Fruit fly (Drosophila melanogaster) whole organism, embryonic: ENCODE data around the gene Nprl3.
A peak's percentile ranks its signal among the peaks of the same experiment; 100 is the strongest.

Source experiments
- Atf6 ChIP-seq: fragments of 200-800 bp; sonication (Bioruptor generic); IDR thresholded peaks from 2 replicates; pipeline ENCODE4 v1.3.6; 2022; ENCODE audit warnings: missing biosample characterization, missing genetic modification characterization
- CG11456 ChIP-seq: fragments of 200-800 bp; sonication (Bioruptor generic); IDR thresholded peaks from 3 replicates; pipeline ENCODE4 v1.3.6; 2022; ENCODE audit warnings: missing biosample characterization, missing genetic modification characterization
- CG14014 ChIP-seq: fragments of 200-800 bp; sonication (Bioruptor generic); IDR thresholded peaks from 2 replicates; pipeline ENCODE4 v1.3.6; 2022; ENCODE audit warnings: missing biosample characterization, missing genetic modification characterization
- CG15011 ChIP-seq: fragments of 200-800 bp; sonication (Bioruptor generic); optimal IDR thresholded peaks from 3 replicates; lab custom pipeline; 2018; ENCODE audit warnings: missing biosample characterization, mild to moderate bottlenecking, missing genetic modification characterization
- CG1647 ChIP-seq: fragments of 200-800 bp; sonication (Bioruptor generic); optimal IDR thresholded peaks from 3 replicates; lab custom pipeline; 2016; ENCODE audit warnings: missing biosample characterization, missing genetic modification characterization
- CG31388 ChIP-seq: fragments of 200-800 bp; sonication (Bioruptor generic); optimal IDR thresholded peaks from 2 replicates; lab custom pipeline; 2016; ENCODE audit warnings: missing biosample characterization, missing genetic modification characterization
- CG4282 ChIP-seq: fragments of 200-800 bp; sonication (Bioruptor generic); optimal IDR thresholded peaks from 2 replicates; lab custom pipeline; 2016; ENCODE audit warnings: missing biosample characterization, missing genetic modification characterization
- CG4404 ChIP-seq: fragments of 200-800 bp; sonication (Bioruptor generic); IDR thresholded peaks from 2 replicates; pipeline ENCODE4 v1.3.6; 2022; ENCODE audit warnings: missing biosample characterization, missing genetic modification characterization
- CG5953 ChIP-seq: fragments of 200-800 bp; sonication (Bioruptor generic); IDR thresholded peaks from 2 replicates; pipeline ENCODE4 v1.3.6; 2022; ENCODE audit warnings: missing biosample characterization, missing genetic modification characterization
- CG6765 ChIP-seq: fragments of 200-800 bp; sonication (Bioruptor generic); optimal IDR thresholded peaks from 3 replicates; lab custom pipeline; 2017; ENCODE audit warnings: missing biosample characterization, mild to moderate bottlenecking, missing genetic modification characterization
- CG6854 ChIP-seq: fragments of 200-800 bp; sonication (Bioruptor generic); optimal IDR thresholded peaks from 3 replicates; lab custom pipeline; 2017; ENCODE audit warnings: missing biosample characterization, mild to moderate bottlenecking, missing genetic modification characterization
- CG8089 ChIP-seq: fragments of 200-800 bp; sonication (Bioruptor generic); optimal IDR thresholded peaks from 3 replicates; lab custom pipeline; 2016; ENCODE audit warnings: missing biosample characterization, missing genetic modification characterization
- CG8290 ChIP-seq, 3 experiments: fragments of 200-800 bp; sonication (Bioruptor generic); optimal IDR thresholded peaks; 2 replicates each; lab custom pipeline; 2016 to 2019; ENCODE audit warnings: missing biosample characterization in 3 of 3, missing genetic modification characterization in 3 of 3, mild to moderate bottlenecking in 2 of 3, moderate library complexity in 1 of 3
- CG9727 ChIP-seq: fragments of 200-800 bp; sonication (Bioruptor generic); optimal IDR thresholded peaks from 3 replicates; lab custom pipeline; 2017; ENCODE audit warnings: missing biosample characterization, mild to moderate bottlenecking, missing genetic modification characterization
- Dek ChIP-seq: fragments of 200-800 bp; sonication (Bioruptor generic); optimal IDR thresholded peaks from 3 replicates; lab custom pipeline; 2019; ENCODE audit warnings: missing biosample characterization, mild to moderate bottlenecking, missing genetic modification characterization, moderate library complexity
- Doc3 ChIP-seq: fragments of 200-800 bp; sonication (Bioruptor generic); IDR thresholded peaks from 3 replicates; pipeline ENCODE4 v1.3.6; 2022; ENCODE audit warnings: missing biosample characterization, missing genetic modification characterization; ENCODE audit not compliant: partially characterized antibody
- ERR ChIP-seq: fragments of 200-800 bp; sonication (Bioruptor generic); optimal IDR thresholded peaks from 2 replicates; lab custom pipeline; 2016; ENCODE audit warnings: missing biosample characterization, missing genetic modification characterization
- HHEX ChIP-seq: fragments of 200-800 bp; sonication (Bioruptor generic); optimal IDR thresholded peaks from 3 replicates; lab custom pipeline; 2017; ENCODE audit warnings: missing biosample characterization, mild to moderate bottlenecking, missing genetic modification characterization, missing genetic modification reagents
- Hand ChIP-seq: fragments of 200-800 bp; sonication (Bioruptor generic); optimal IDR thresholded peaks from 2 replicates; lab custom pipeline; 2017; ENCODE audit warnings: mild to moderate bottlenecking, missing biosample characterization, missing genetic modification reagents, missing genetic modification characterization
- Meics ChIP-seq: fragments of 200-800 bp; sonication (Bioruptor generic); optimal IDR thresholded peaks from 2 replicates; lab custom pipeline; 2017; ENCODE audit warnings: missing biosample characterization, mild to moderate bottlenecking, missing genetic modification characterization
- NC2α ChIP-seq: fragments of 200-800 bp; sonication (Bioruptor generic); optimal IDR thresholded peaks from 2 replicates; lab custom pipeline; 2016; ENCODE audit warnings: missing biosample characterization, missing genetic modification characterization
- Opbp ChIP-seq: fragments of 200-800 bp; sonication (Bioruptor generic); IDR thresholded peaks from 3 replicates; pipeline ENCODE4 v1.3.6; 2022; ENCODE audit warnings: missing biosample characterization, missing genetic modification characterization; ENCODE audit not compliant: partially characterized antibody
- Sox102F ChIP-seq: fragments of 200-800 bp; sonication (Bioruptor generic); optimal IDR thresholded peaks from 2 replicates; lab custom pipeline; 2018; ENCODE audit warnings: missing biosample characterization, mild to moderate bottlenecking, missing genetic modification characterization, moderate library complexity
- amos ChIP-seq: fragments of 200-800 bp; sonication (Bioruptor generic); IDR thresholded peaks from 2 replicates; pipeline ENCODE4 v1.3.6; 2022; ENCODE audit warnings: missing biosample characterization, missing genetic modification characterization; ENCODE audit not compliant: partially characterized antibody
- bab2 ChIP-seq: fragments of 200-800 bp; sonication (Bioruptor generic); optimal IDR thresholded peaks from 2 replicates; lab custom pipeline; 2016; ENCODE audit warnings: missing biosample characterization, missing genetic modification characterization
- bigmax ChIP-seq: fragments of 200-800 bp; sonication (Bioruptor generic); optimal IDR thresholded peaks from 2 replicates; lab custom pipeline; 2018; ENCODE audit warnings: missing biosample characterization, mild to moderate bottlenecking, missing genetic modification characterization
- bsh ChIP-seq, 2 experiments: fragments of 200-800 bp; sonication (Bioruptor generic); optimal IDR thresholded peaks; 2 replicates each; lab custom pipeline; 2017 to 2018; ENCODE audit warnings: mild to moderate bottlenecking in 2 of 2, missing biosample characterization in 2 of 2, missing genetic modification characterization in 2 of 2, moderate library complexity in 1 of 2
- cg ChIP-seq: fragments of 200-800 bp; sonication (Bioruptor generic); optimal IDR thresholded peaks from 3 replicates; lab custom pipeline; 2019; ENCODE audit warnings: missing biosample characterization, mild to moderate bottlenecking, missing genetic modification characterization, moderate library complexity
- chinmo ChIP-seq: fragments of 200-800 bp; sonication (Bioruptor generic); IDR thresholded peaks from 4 replicates; pipeline ENCODE4 v1.3.6; 2022; ENCODE audit warnings: missing biosample characterization, missing genetic modification characterization; ENCODE audit not compliant: partially characterized antibody
- dm ChIP-seq: fragments of 200-800 bp; sonication (Bioruptor generic); optimal IDR thresholded peaks from 3 replicates; lab custom pipeline; 2016; ENCODE audit warnings: missing biosample characterization, missing genetic modification characterization
- dysf ChIP-seq: fragments of 200-800 bp; sonication (Bioruptor generic); IDR thresholded peaks from 3 replicates; pipeline ENCODE4 v1.3.6; 2022; ENCODE audit warnings: missing biosample characterization, missing genetic modification characterization
- eve ChIP-seq, 2 experiments: fragments of >200 bp; optimal IDR thresholded peaks; 2 replicates each; lab custom pipeline; 2017; ENCODE audit warnings: missing biosample characterization in 2 of 2, missing genetic modification characterization in 2 of 2
- eyg ChIP-seq: fragments of 200-800 bp; sonication (Bioruptor generic); optimal IDR thresholded peaks from 3 replicates; lab custom pipeline; 2016; ENCODE audit warnings: missing biosample characterization, missing genetic modification characterization
- ftz-f1 ChIP-seq: fragments of 200-800 bp; sonication (Bioruptor generic); optimal IDR thresholded peaks from 2 replicates; lab custom pipeline; 2016; ENCODE audit warnings: missing biosample characterization, missing genetic modification characterization
- gem ChIP-seq: fragments of 200-800 bp; sonication (Bioruptor generic); optimal IDR thresholded peaks from 2 replicates; lab custom pipeline; 2019; ENCODE audit warnings: missing biosample characterization, mild to moderate bottlenecking, missing genetic modification characterization, moderate library complexity
- gfzf ChIP-seq: fragments of 200-800 bp; sonication (Bioruptor generic); optimal IDR thresholded peaks from 2 replicates; lab custom pipeline; 2016; ENCODE audit warnings: missing biosample characterization, mild to moderate bottlenecking, missing genetic modification characterization, moderate library complexity
- ham ChIP-seq: fragments of 200-800 bp; sonication (Bioruptor generic); IDR thresholded peaks from 2 replicates; pipeline ENCODE4 v1.3.6; 2022; ENCODE audit warnings: missing biosample characterization, missing genetic modification characterization
- ind ChIP-seq: fragments of 200-800 bp; sonication (Bioruptor generic); optimal IDR thresholded peaks from 3 replicates; lab custom pipeline; 2016; ENCODE audit warnings: missing biosample characterization, missing genetic modification characterization
- kah ChIP-seq: fragments of 200-800 bp; sonication (Bioruptor generic); optimal IDR thresholded peaks from 2 replicates; lab custom pipeline; 2018; ENCODE audit warnings: missing biosample characterization, mild to moderate bottlenecking, missing genetic modification characterization
- nom ChIP-seq: fragments of 200-800 bp; sonication (Bioruptor generic); optimal IDR thresholded peaks from 2 replicates; lab custom pipeline; 2017; ENCODE audit warnings: missing biosample characterization, missing genetic modification characterization, mild to moderate bottlenecking, moderate library complexity, missing genetic modification reagents
- otp ChIP-seq: fragments of 200-800 bp; sonication (Bioruptor generic); IDR thresholded peaks from 3 replicates; pipeline ENCODE4, ENCODE4 v1.3.6; 2022; ENCODE audit warnings: missing biosample characterization, missing genetic modification characterization
- run ChIP-seq: fragments of 200-800 bp; sonication (Bioruptor generic); optimal IDR thresholded peaks from 3 replicates; lab custom pipeline; 2018; ENCODE audit warnings: missing biosample characterization, mild to moderate bottlenecking, missing genetic modification characterization
- scrt ChIP-seq: fragments of 200-800 bp; sonication (Bioruptor generic); optimal IDR thresholded peaks from 2 replicates; lab custom pipeline; 2018; ENCODE audit warnings: missing biosample characterization, mild to moderate bottlenecking, missing genetic modification characterization, moderate library complexity
- sd ChIP-seq: fragments of 200-800 bp; sonication (Bioruptor generic); optimal IDR thresholded peaks from 3 replicates; lab custom pipeline; 2018; ENCODE audit warnings: missing biosample characterization, mild to moderate bottlenecking, missing genetic modification characterization, moderate library complexity
- sqz ChIP-seq: fragments of 200-800 bp; sonication (Bioruptor generic); optimal IDR thresholded peaks from 3 replicates; lab custom pipeline; 2018; ENCODE audit warnings: missing biosample characterization, mild to moderate bottlenecking, missing genetic modification characterization
- trem ChIP-seq: fragments of 200-800 bp; optimal IDR thresholded peaks from 3 replicates; lab custom pipeline; 2019; ENCODE audit warnings: missing biosample characterization, mild to moderate bottlenecking, missing genetic modification characterization, moderate library complexity
- vnd ChIP-seq: fragments of 200-800 bp; sonication (Bioruptor generic); IDR thresholded peaks from 3 replicates; pipeline ENCODE4 v1.3.6; 2022; ENCODE audit warnings: missing biosample characterization, missing genetic modification characterization; ENCODE audit not compliant: partially characterized antibody

Gene Nprl3

DNA sequence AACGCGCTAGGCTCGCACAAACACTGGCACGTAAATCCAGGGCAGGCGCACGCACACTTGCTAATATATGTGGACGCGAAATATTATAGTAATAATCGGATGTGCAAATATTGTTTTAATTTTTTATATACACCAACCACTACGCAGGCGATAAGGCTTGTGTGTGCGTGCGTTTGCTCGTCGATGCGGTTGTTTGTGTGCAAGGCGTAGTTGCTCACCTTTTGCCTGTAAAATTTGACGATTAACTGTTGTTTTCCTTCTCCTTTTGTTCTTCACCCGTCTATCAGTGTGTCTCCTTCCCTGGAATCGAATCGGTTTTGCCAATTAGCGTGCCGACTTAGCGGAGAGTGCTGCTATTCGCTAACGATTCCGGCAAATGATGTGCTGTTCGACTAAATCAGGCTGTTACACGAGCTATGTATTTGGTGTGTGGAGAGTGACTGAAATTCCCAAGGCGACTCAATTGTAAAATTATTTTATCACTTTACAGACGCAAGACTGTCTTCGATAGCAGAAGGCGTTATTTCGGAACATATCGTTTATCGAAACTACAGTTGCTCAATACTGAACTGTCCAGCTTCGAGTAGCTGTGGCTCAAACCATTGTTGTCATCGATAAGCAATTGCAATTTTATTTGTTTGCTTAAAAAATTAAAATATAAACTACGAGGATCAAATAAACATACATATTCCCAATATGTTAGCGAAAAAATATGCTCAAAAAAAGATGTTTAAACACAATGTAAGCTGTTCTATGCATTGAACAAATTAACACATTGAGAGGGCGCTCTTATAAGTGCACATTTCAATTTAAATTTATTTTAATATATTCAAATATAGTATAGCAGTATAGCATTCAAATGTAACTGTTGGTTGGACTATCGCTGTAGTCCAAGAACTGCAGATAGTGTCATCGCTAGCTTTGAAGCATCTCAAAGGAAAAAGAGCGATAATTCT, 29.8 kb upstream of the Nprl3 start, which contains the start of the genes CG6650 and endos (continued):
- TF ChIP-seq Atf6 (GFP tag; lab: Robert Waterston, UW) (no peak), HHEX (GFP tag; lab: Kevin White, UChicago) (no peak), Meics (GFP tag; lab: Kevin White, UChicago) (peak; percentile 30), CG8089 (GFP tag; lab: Kevin White, UChicago) (no peak), Sox102F (GFP tag; lab: Kevin White, UChicago) (no peak), amos (peak; percentile 64), vnd (peak; percentile 73), CG6854 (GFP tag; lab: Kevin White, UChicago) (no peak), CG4404 (GFP tag; lab: Robert Waterston, UW) (no peak), CG14014 (GFP tag; lab: Robert Waterston, UW) (peak; percentile 28; the same call in 1 of the 2 replicates), ftz-f1 (no peak), dysf (peak; percentile 28; the same call in 1 of the 3 replicates), ERR (GFP tag; lab: Kevin White, UChicago) (no peak), dm (no peak), kah (no peak), otp (GFP tag; lab: Robert Waterston, UW) (no peak), CG4282 (GFP tag; lab: Kevin White, UChicago) (no peak), run (tag; lab: Kevin White, UChicago) (no peak), NC2α (GFP tag; lab: Kevin White, UChicago) (no peak), scrt (GFP tag; lab: Kevin White, UChicago) (no peak), ind (GFP tag; lab: Kevin White, UChicago) (peak; percentile 50), chinmo (0 out of 4 replicates have a peak, but pooled peaks have one; percentile 47), eyg (no peak), CG5953 (GFP tag; lab: Robert Waterston, UW) (no peak), Hand (GFP tag; lab: Kevin White, UChicago) (peak; percentile 50), CG15011 (no peak), CG8290 (GFP tag; optimal IDR thresholded peaks at IDR 0.05; lab: Kevin White, UChicago) (peak; percentile 9), CG8290 (tag; optimal IDR thresholded peaks at IDR 0.05; lab: Kevin White, UChicago) (no peak), gfzf (GFP tag; lab: Kevin White, UChicago) (peak; percentile 56), bigmax (GFP tag; lab: Kevin White, UChicago) (no peak), CG6765 (no peak), gem (tag; lab: Kevin White, UChicago) (peak; percentile 53), CG1647 (GFP tag; lab: Kevin White, UChicago) (no peak), bsh (GFP tag; optimal IDR thresholded peaks at IDR 0.05; lab: Kevin White, UChicago) (peak in 1 of 2 experiments; percentile 3), sd (tag; lab: Kevin White, UChicago) (no peak), cg (GFP tag; lab: Kevin White, UChicago) (peak; percentile 69), Doc3 (peak; percentile 65; the same call in 2 of the 3 replicates), trem (tag; lab: Kevin White, UChicago) (peak; percentile 63), CG11456 (GFP tag; lab: Robert Waterston, UW) (peak; percentile 39; the same call in 1 of the 3 replicates), ham (no peak), sqz (GFP tag; lab: Kevin White, UChicago) (no peak), nom (GFP tag; lab: Kevin White, UChicago) (peak; percentile 64), eve (GFP tag; optimal IDR thresholded peaks at IDR 0.05; lab: Kevin White, UChicago) (no peak), bab2 (GFP tag; lab: Kevin White, UChicago) (no peak), CG9727 (GFP tag; lab: Kevin White, UChicago) (peak; percentile 43), CG31388 (GFP tag; lab: Kevin White, UChicago) (no peak), Opbp (peak; percentile 74), Dek (peak; percentile 49)
